Worm (Caenorhabditis elegans) whole organism, L1 larva: ENCODE measurements around the gene Y39A1A.9.
A peak's percentile ranks its signal among the peaks of the same experiment; 100 is the strongest.

Experiments used
- C04F5.9 ChIP-seq: sonication (generic microtip); optimal IDR thresholded peaks from 2 replicates; lab custom pipeline; 2016; ENCODE audit warnings: missing genetic modification characterization, missing compliant biosample characterization
- C16A3.4 ChIP-seq: fragments of 150-350 bp; optimal IDR thresholded peaks from 2 replicates; lab custom pipeline; 2014; ENCODE audit warnings: missing biosample characterization, missing genetic modification characterization
- C34B4.2 ChIP-seq: sonication (generic microtip); optimal IDR thresholded peaks from 2 replicates; lab custom pipeline; 2017; ENCODE audit warnings: mild to moderate bottlenecking, missing genetic modification characterization, missing compliant biosample characterization
- ama-1 ChIP-seq: fragments of 150-350 bp; optimal IDR thresholded peaks from 2 replicates; lab custom pipeline; 2014
- ceh-63 ChIP-seq: fragments of 200-800 bp; sonication (Bioruptor generic); optimal IDR thresholded peaks from 2 replicates; lab custom pipeline; 2018; ENCODE audit warnings: mild to moderate bottlenecking, missing genetic modification characterization, missing compliant biosample characterization
- ceh-88 ChIP-seq: fragments of 200-800 bp; sonication (Bioruptor generic); IDR thresholded peaks from 2 replicates; pipeline ENCODE4 v1.3.6; 2022; ENCODE audit warnings: missing genetic modification characterization, missing compliant biosample characterization
- ceh-90 ChIP-seq: sonication (generic microtip); optimal IDR thresholded peaks from 2 replicates; lab custom pipeline; 2016; ENCODE audit warnings: missing genetic modification characterization, missing compliant biosample characterization
- dsc-1 ChIP-seq: sonication (generic microtip); optimal IDR thresholded peaks from 2 replicates; lab custom pipeline; 2016; ENCODE audit warnings: mild to moderate bottlenecking, missing genetic modification characterization, missing compliant biosample characterization
- efl-1 ChIP-seq, 4 experiments: fragments of 150-350 bp; optimal IDR thresholded peaks in 3 of 4; peaks in 1 of 4; 1 replicate in 1 of 4; 2 replicates in 3 of 4; lab custom pipeline; 2014; ENCODE audit warnings: missing biosample characterization in 2 of 4, missing genetic modification characterization in 2 of 4, missing genetic modification reagents in 2 of 4
- egl-13 ChIP-seq: sonication (generic microtip); optimal IDR thresholded peaks from 2 replicates; lab custom pipeline; 2016; ENCODE audit warnings: missing genotype, missing genetic modification reagents, missing genetic modification characterization, missing compliant biosample characterization
- elt-2 ChIP-seq: sonication (generic microtip); optimal IDR thresholded peaks from 2 replicates; lab custom pipeline; 2016; ENCODE audit warnings: missing genetic modification characterization, mild to moderate bottlenecking, inconsistent platforms, missing compliant biosample characterization, missing genetic modification reagents
- elt-3 ChIP-seq, 6 experiments: fragments of 150-350 bp in 1 of 6; sonication (generic microtip); optimal IDR thresholded peaks; 2 replicates each; lab custom pipeline; 2017 to 2018; ENCODE audit warnings: missing biosample characterization in 6 of 6, missing genetic modification characterization in 6 of 6, inconsistent platforms in 1 of 6
- ets-5 ChIP-seq: fragments of 200-800 bp; sonication (Bioruptor generic); IDR thresholded peaks from 2 replicates; pipeline ENCODE4 v1.3.6; 2022; ENCODE audit warnings: missing genetic modification characterization, missing compliant biosample characterization
- fkh-8 ChIP-seq: sonication (generic microtip); optimal IDR thresholded peaks from 2 replicates; lab custom pipeline; 2016; ENCODE audit warnings: mild to moderate bottlenecking, missing genetic modification characterization, missing compliant biosample characterization
- grh-1 ChIP-seq: fragments of 200-800 bp; sonication (Bioruptor generic); IDR thresholded peaks from 2 replicates; pipeline ENCODE4 v1.3.6; 2022; ENCODE audit warnings: missing genetic modification reagents, missing genetic modification characterization, missing compliant biosample characterization
- hlh-4 ChIP-seq: sonication (generic microtip); optimal IDR thresholded peaks from 2 replicates; lab custom pipeline; 2016; ENCODE audit warnings: mild to moderate bottlenecking, missing genetic modification characterization, missing compliant biosample characterization
- hpl-2 ChIP-seq: fragments of 150-350 bp; optimal IDR thresholded peaks from 2 replicates; lab custom pipeline; 2014; ENCODE audit warnings: missing biosample characterization, missing genetic modification reagents, missing genetic modification characterization
- irx-1 ChIP-seq: sonication (generic microtip); optimal IDR thresholded peaks from 2 replicates; lab custom pipeline; 2016; ENCODE audit warnings: missing genetic modification characterization, missing compliant biosample characterization
- isw-1 ChIP-seq: fragments of 200-800 bp; sonication (Bioruptor generic); IDR thresholded peaks from 2 replicates; pipeline ENCODE4 v1.3.6; 2022; ENCODE audit warnings: missing genetic modification characterization, missing compliant biosample characterization
- lin-13 ChIP-seq: fragments of 150-350 bp; optimal IDR thresholded peaks from 2 replicates; lab custom pipeline; 2014; ENCODE audit warnings: missing biosample characterization, missing genetic modification reagents, missing genetic modification characterization
- lin-14 ChIP-seq: fragments of 200-800 bp; sonication (Bioruptor generic); optimal IDR thresholded peaks from 2 replicates; lab custom pipeline; 2018; ENCODE audit warnings: mild to moderate bottlenecking, missing genetic modification characterization, moderate library complexity, missing compliant biosample characterization
- lin-35 ChIP-seq, 2 experiments: fragments of 150-350 bp; optimal IDR thresholded peaks; 2 replicates each; lab custom pipeline; 2014; ENCODE audit warnings: missing biosample characterization in 2 of 2, missing genetic modification characterization in 2 of 2, missing genetic modification reagents in 2 of 2
- mef-2 ChIP-seq: fragments of 150-350 bp; optimal IDR thresholded peaks from 2 replicates; lab custom pipeline; 2014; ENCODE audit warnings: missing biosample characterization, missing genetic modification characterization
- mep-1 ChIP-seq: fragments of 150-350 bp; optimal IDR thresholded peaks from 2 replicates; lab custom pipeline; 2014; ENCODE audit warnings: missing biosample characterization, missing genetic modification characterization
- nhr-11 ChIP-seq: fragments of 150-350 bp; optimal IDR thresholded peaks from 2 replicates; lab custom pipeline; 2014; ENCODE audit warnings: missing biosample characterization, missing genetic modification characterization
- nhr-19 ChIP-seq: fragments of 200-800 bp; sonication (Bioruptor generic); conservative IDR thresholded peaks from 2 replicates; pipeline ENCODE4 v1.3.6; 2022; ENCODE audit warnings: missing genetic modification characterization, missing compliant biosample characterization
- nhr-20 ChIP-seq: sonication (generic microtip); optimal IDR thresholded peaks from 2 replicates; lab custom pipeline; 2016; ENCODE audit warnings: mild to moderate bottlenecking, missing genetic modification characterization, missing compliant biosample characterization
- nhr-237 ChIP-seq: fragments of 150-350 bp; optimal IDR thresholded peaks from 2 replicates; lab custom pipeline; 2014; ENCODE audit warnings: missing biosample characterization, missing genetic modification characterization
- nhr-47 ChIP-seq: sonication (generic microtip); optimal IDR thresholded peaks from 2 replicates; lab custom pipeline; 2016; ENCODE audit warnings: mild to moderate bottlenecking, missing genetic modification characterization, moderate library complexity, missing compliant biosample characterization
- nhr-71 ChIP-seq: sonication (generic microtip); optimal IDR thresholded peaks from 2 replicates; lab custom pipeline; 2016; ENCODE audit warnings: mild to moderate bottlenecking, missing genetic modification characterization, moderate library complexity, missing compliant biosample characterization
- nhr-85 ChIP-seq: sonication (generic microtip); peaks from one replicate; lab custom pipeline; 2016; ENCODE audit warnings: missing genetic modification characterization, inconsistent platforms, missing compliant biosample characterization
- nhr-90 ChIP-seq: sonication (generic microtip); optimal IDR thresholded peaks from 2 replicates; lab custom pipeline; 2016; ENCODE audit warnings: mild to moderate bottlenecking, missing genetic modification characterization, missing compliant biosample characterization; ENCODE audit not compliant: poor library complexity
- pax-3 ChIP-seq: fragments of 200-800 bp; sonication (Bioruptor generic); optimal IDR thresholded peaks from 2 replicates; lab custom pipeline; 2018; ENCODE audit warnings: mild to moderate bottlenecking, missing genetic modification characterization, moderate library complexity, missing compliant biosample characterization
- pqm-1 ChIP-seq: sonication (generic microtip); optimal IDR thresholded peaks from 3 replicates; lab custom pipeline; 2017; ENCODE audit warnings: missing biosample characterization, missing genetic modification characterization
- rnt-1 ChIP-seq: sonication (generic microtip); optimal IDR thresholded peaks from 2 replicates; lab custom pipeline; 2016; ENCODE audit warnings: mild to moderate bottlenecking, missing genetic modification characterization, moderate library complexity, missing compliant biosample characterization
- snu-23 ChIP-seq: sonication (generic microtip); optimal IDR thresholded peaks from 2 replicates; lab custom pipeline; 2016; ENCODE audit warnings: missing genetic modification characterization, missing compliant biosample characterization
- sox-4 ChIP-seq: sonication (generic microtip); optimal IDR thresholded peaks from 2 replicates; lab custom pipeline; 2016; ENCODE audit warnings: missing genetic modification characterization, missing compliant biosample characterization
- swsn-7 ChIP-seq: sonication (generic microtip); optimal IDR thresholded peaks from 2 replicates; lab custom pipeline; 2016; ENCODE audit warnings: missing genetic modification characterization, missing compliant biosample characterization
- tlp-1 ChIP-seq: fragments of 150-350 bp; optimal IDR thresholded peaks from 2 replicates; lab custom pipeline; 2014; ENCODE audit warnings: missing biosample characterization, missing genetic modification characterization
- unc-62 ChIP-seq: fragments of 150-350 bp; optimal IDR thresholded peaks from 2 replicates; lab custom pipeline; 2014; ENCODE audit warnings: missing biosample characterization, missing genetic modification reagents, missing genetic modification characterization
- unc-98 ChIP-seq: fragments of 200-800 bp; sonication (Bioruptor generic); IDR thresholded peaks from 2 replicates; pipeline ENCODE4 v1.3.6; 2022; ENCODE audit warnings: missing genetic modification characterization, missing compliant biosample characterization
- vab-15 ChIP-seq: sonication (generic microtip); optimal IDR thresholded peaks from 2 replicates; lab custom pipeline; 2017; ENCODE audit warnings: missing genotype, mild to moderate bottlenecking, missing genetic modification characterization, missing compliant biosample characterization
- xbp-1 ChIP-seq: sonication (generic microtip); optimal IDR thresholded peaks from 2 replicates; lab custom pipeline; 2016; ENCODE audit warnings: missing genetic modification characterization, missing compliant biosample characterization
- ztf-11 ChIP-seq, 2 experiments: sonication (generic microtip); optimal IDR thresholded peaks; 2 replicates each; lab custom pipeline; 2016 to 2017; ENCODE audit warnings: missing genetic modification characterization in 2 of 2, missing biosample characterization in 1 of 2, missing compliant biosample characterization in 1 of 2
- ztf-4 ChIP-seq: fragments of 150-350 bp; optimal IDR thresholded peaks from 2 replicates; lab custom pipeline; 2014; ENCODE audit warnings: missing biosample characterization, missing genetic modification characterization

Y39A1A.9 gene

ce11 chrIII:10603248-10603647 lies 30.1 kb downstream of the Y39A1A.9 start, which contains the start of gene Y39A1A.2:
Gene Y39A1A.2 (minus strand): TSS chrIII:10603566.
- no peak for TF ChIP-seq mep-1 (tag; lab: Kevin White, UChicago)
- no peak for TF ChIP-seq nhr-71
- TF ChIP-seq mef-2, result no peak
- no peak for TF ChIP-seq hpl-2
- TF ChIP-seq nhr-85 (tag; lab: Kevin White, UChicago), result no peak
- no peak for TF ChIP-seq dsc-1 (tag; lab: Kevin White, UChicago)
- no peak for TF ChIP-seq ztf-11 (tag; optimal IDR thresholded peaks at IDR 0.05; lab: Kevin White, UChicago)
- no peak for TF ChIP-seq isw-1 (GFP tag; lab: Robert Waterston, UW)
- no peak for TF ChIP-seq unc-62 (GFP tag; lab: Kevin White, UChicago)

ce11 chrIII:10600894-10601293 lies 32.4 kb downstream of the Y39A1A.9 start:
- peak; percentile 58 for TF ChIP-seq egl-13 (tag; lab: Kevin White, UChicago)
- TF ChIP-seq fkh-8 (tag; lab: Kevin White, UChicago), result peak; percentile 84
- TF ChIP-seq sox-4 (tag; lab: Kevin White, UChicago), result peak; percentile 4
- peak; percentile 39 for TF ChIP-seq lin-14 (GFP tag; lab: Kevin White, UChicago)
- TF ChIP-seq swsn-7 (tag; lab: Kevin White, UChicago), result peak; percentile 20
- TF ChIP-seq ama-1 (lab: Kevin White, UChicago), result no peak
- peak; percentile 95 for TF ChIP-seq dsc-1 (tag; lab: Kevin White, UChicago)
- peak; percentile 6 for TF ChIP-seq nhr-20 (tag; lab: Kevin White, UChicago)
- TF ChIP-seq nhr-71, result peak; percentile 53
- TF ChIP-seq nhr-19 (GFP tag; lab: Robert Waterston, UW), result no peak
- no peak for TF ChIP-seq C04F5.9
- peak; percentile 58 for TF ChIP-seq nhr-47
- peak; percentile 74 for TF ChIP-seq pax-3 (tag; lab: Kevin White, UChicago)

ce11 chrIII:10600138-10600626 lies 33.1 kb downstream of the Y39A1A.9 start, which contains the start of gene epg-6:
Gene epg-6 (minus strand): TSS chrIII:10600188.
- TF ChIP-seq xbp-1 (tag; lab: Kevin White, UChicago) (no peak), unc-98 (GFP tag; lab: Robert Waterston, UW) (no peak), ztf-4 (tag; lab: Kevin White, UChicago) (no peak), hlh-4 (tag; lab: Kevin White, UChicago) (no peak), efl-1 (optimal IDR thresholded peaks at IDR 0.05; lab: Kevin White, UChicago) (no peak), efl-1 (GFP tag; optimal IDR thresholded peaks at IDR 0.05 in 1 of 2; lab: Kevin White, UChicago) (no peak), pqm-1 (tag; lab: Kevin White, UChicago) (no peak), tlp-1 (tag; lab: Kevin White, UChicago) (no peak), sox-4 (tag; lab: Kevin White, UChicago) (no peak), nhr-237 (tag; lab: Kevin White, UChicago) (no peak)

- TF ChIP-seq nhr-11 (tag; lab: Kevin White, UChicago), result no peak
- TF ChIP-seq pax-3 (tag; lab: Kevin White, UChicago), result no peak
- TF ChIP-seq irx-1, result peak; percentile 46
- TF ChIP-seq vab-15 (tag; lab: Kevin White, UChicago), result peak; percentile 13
- TF ChIP-seq lin-13 (GFP tag; lab: Kevin White, UChicago), result peak; percentile 52
- no peak for TF ChIP-seq C34B4.2 (tag; lab: Kevin White, UChicago)
- TF ChIP-seq unc-98 (GFP tag; lab: Robert Waterston, UW), result no peak
- TF ChIP-seq lin-35 (GFP tag; optimal IDR thresholded peaks at IDR 0.05; lab: Kevin White, UChicago), result peak; percentile 79 to 84
- TF ChIP-seq rnt-1 (tag; lab: Kevin White, UChicago), result no peak
- TF ChIP-seq egl-13 (tag; lab: Kevin White, UChicago), result peak; percentile 40
- peak; percentile 74 for TF ChIP-seq nhr-19 (GFP tag; lab: Robert Waterston, UW)
- TF ChIP-seq grh-1 (GFP tag; lab: Robert Waterston, UW), result no peak
- no peak for TF ChIP-seq ceh-90 (tag; lab: Kevin White, UChicago)
- TF ChIP-seq snu-23, result peak; percentile 89
- peak; percentile 83 for TF ChIP-seq nhr-85 (tag; lab: Kevin White, UChicago)
- no peak for TF ChIP-seq ceh-88 (GFP tag; lab: Robert Waterston, UW)
- peak in 1 of 6 experiments; percentile 37 for TF ChIP-seq elt-3 (tag; optimal IDR thresholded peaks at IDR 0.05; lab: Kevin White, UChicago)
- no peak for TF ChIP-seq nhr-237 (tag; lab: Kevin White, UChicago)
- no peak for TF ChIP-seq tlp-1 (tag; lab: Kevin White, UChicago)
- peak; percentile 11 for TF ChIP-seq C04F5.9
- no peak for TF ChIP-seq ceh-63 (GFP tag; lab: Kevin White, UChicago)
- TF ChIP-seq ets-5 (GFP tag; lab: Robert Waterston, UW), result no peak
- TF ChIP-seq nhr-90, result peak; percentile 62
- TF ChIP-seq hlh-4 (tag; lab: Kevin White, UChicago), result no peak
- TF ChIP-seq ama-1 (lab: Kevin White, UChicago), result no peak
- peak; percentile 87 for TF ChIP-seq nhr-71
- peak; percentile 77 for TF ChIP-seq fkh-8 (tag; lab: Kevin White, UChicago)
- TF ChIP-seq elt-2, result peak; percentile 31
- peak; percentile 75 for TF ChIP-seq C16A3.4 (tag; lab: Kevin White, UChicago)
- peak; percentile 93 for TF ChIP-seq mep-1 (tag; lab: Kevin White, UChicago)
These were observed 33.6 kb downstream of the Y39A1A.9 start for ce11 chrIII:10599699-10600098.
